Worm (Caenorhabditis elegans): ENCODE measurements around the gene nipa-1.
A peak's percentile ranks its signal among the peaks of the same experiment; 100 is the strongest.

The nipa-1 gene

DNA sequence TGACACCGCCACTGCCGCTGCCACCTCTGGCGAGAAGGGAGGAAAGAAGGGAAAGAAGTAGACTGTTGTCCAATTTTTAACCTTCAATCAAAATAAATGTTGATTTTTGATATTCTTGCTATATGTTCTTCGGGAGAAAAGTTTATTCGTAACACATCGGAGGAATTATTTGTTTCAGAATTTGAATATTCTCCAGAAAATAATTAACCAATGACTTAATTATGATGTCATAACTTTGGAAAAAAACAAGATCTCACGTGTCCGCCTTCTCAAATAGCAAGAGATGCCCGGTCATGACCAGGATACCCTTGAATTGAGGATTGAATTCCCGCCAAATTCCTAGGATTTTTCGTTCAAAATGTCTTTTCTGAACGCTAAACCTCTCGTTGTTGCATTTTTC, 57.8 kb downstream of the nipa-1 start (continued):
- TF ChIP-seq zim-3 (tag; optimal IDR thresholded peaks at IDR 0.05) (no peak), bed-2 (GFP tag; IDR thresholded peaks at IDR 0.05) (no peak), ztf-6 (GFP tag; IDR thresholded peaks at IDR 0.05) (no peak), nhr-120 (GFP tag; IDR thresholded peaks at IDR 0.05) (no peak), unc-62 (GFP tag; optimal IDR thresholded peaks at IDR 0.05) (no peak), aptf-3 (GFP tag; IDR thresholded peaks at IDR 0.05) (no peak), die-1 (tag; optimal IDR thresholded peaks at IDR 0.05) (no peak), nfya-1 (tag; optimal IDR thresholded peaks at IDR 0.05; ENCODE audit: borderline replicate concordance, insufficient read depth) (no peak), Y79H2A.3 (GFP tag; conservative IDR thresholded peaks at IDR 0.05) (no peak), ceh-91 (GFP tag; IDR thresholded peaks at IDR 0.05) (no peak), pha-4 (tag; optimal IDR thresholded peaks at IDR 0.05) (no peak), madf-3 (GFP tag; IDR thresholded peaks at IDR 0.05) (no peak), dox-1 (GFP tag; IDR thresholded peaks at IDR 0.05) (no peak), chd-7 (tag; optimal IDR thresholded peaks at IDR 0.05) (no peak), let-607 (tag; optimal IDR thresholded peaks at IDR 0.05) (no peak), ceh-27 (GFP tag; optimal IDR thresholded peaks at IDR 0.05) (no peak), ama-1 (optimal IDR thresholded peaks at IDR 0.05) (no peak), ama-1 (GFP tag; optimal IDR thresholded peaks at IDR 0.05) (peak in 1 of 2 experiments; percentile 63), Y95B8A.8 (GFP tag; IDR thresholded peaks at IDR 0.05) (0 out of 2 replicates have a peak, but pooled peaks have one; percentile 54), lin-54 (GFP tag; optimal IDR thresholded peaks at IDR 0.05) (peak; percentile 65), ztf-3 (GFP tag; optimal IDR thresholded peaks at IDR 0.05) (no peak), nhr-90 (tag; optimal IDR thresholded peaks at IDR 0.05) (no peak), F37B4.10 (GFP tag; IDR thresholded peaks at IDR 0.05) (no peak), lir-1 (GFP tag; conservative IDR thresholded peaks at IDR 0.05) (no peak), F57A8.1 (GFP tag; optimal IDR thresholded peaks at IDR 0.05) (no peak), ceh-58 (GFP tag; IDR thresholded peaks at IDR 0.05) (no peak), Y67H2A.10 (GFP tag; conservative IDR thresholded peaks at IDR 0.05) (no peak), sea-2 (GFP tag; IDR thresholded peaks at IDR 0.05) (no peak), hrde-1 (tag; optimal IDR thresholded peaks at IDR 0.05; ENCODE audit: borderline replicate concordance) (peak; percentile 78), snpc-3.4 (tag; optimal IDR thresholded peaks at IDR 0.05) (peak; percentile 87), Y56A3A.18 (GFP tag; IDR thresholded peaks at IDR 0.05) (no peak), snpc-1.3 (tag; optimal IDR thresholded peaks at IDR 0.05; ENCODE audit: insufficient read depth) (no peak), lsl-1 (GFP tag; optimal IDR thresholded peaks at IDR 0.05) (peak; percentile 56), nfya-2 (GFP tag; IDR thresholded peaks at IDR 0.05) (0 out of 2 replicates have a peak, but pooled peaks have one; percentile 28), lin-26 (GFP tag; IDR thresholded peaks at IDR 0.05) (peak; percentile 75; the same call in 1 of the 2 replicates), B0019.2 (GFP tag; conservative IDR thresholded peaks at IDR 0.05) (no peak), atf-7 (tag; optimal IDR thresholded peaks at IDR 0.05) (no peak), snpc-4 (GFP tag; optimal IDR thresholded peaks at IDR 0.05) (no peak), snpc-4 (tag; optimal IDR thresholded peaks at IDR 0.05) (no peak), tlf-1 (GFP tag; optimal IDR thresholded peaks at IDR 0.05) (no peak), Y53F4B.3 (GFP tag; IDR thresholded peaks at IDR 0.05) (no peak), B0035.1 (tag; optimal IDR thresholded peaks at IDR 0.05) (no peak), nhr-80 (tag; optimal IDR thresholded peaks at IDR 0.05) (no peak), lsy-27 (tag; optimal IDR thresholded peaks at IDR 0.05; ENCODE audit: borderline replicate concordance, insufficient read depth) (no peak), T26A5.8 (tag; optimal IDR thresholded peaks at IDR 0.05) (no peak), hsf-1 (GFP tag; IDR thresholded peaks at IDR 0.05) (no peak), ztf-18 (tag; optimal IDR thresholded peaks at IDR 0.05) (no peak), nfyb-1 (GFP tag; IDR thresholded peaks at IDR 0.05) (no peak), dpff-1 (tag; optimal IDR thresholded peaks at IDR 0.05) (peak; percentile 9)
